Fruit fly (Drosophila melanogaster): Measurements from ENCODE around the gene CG42322.

The CG42322 gene

dm6 chr3R:20754991-20755390 is 15.1 kb downstream of the CG42322 start:
- peak in 1 of 2 experiments; percentile 54 for TF ChIP-seq Dfd (GFP tag; optimal IDR thresholded peaks at IDR 0.05)
- TF ChIP-seq CG9932 (GFP tag; IDR thresholded peaks at IDR 0.05), result 0 out of 2 replicates have a peak, but pooled peaks have one; percentile 13
- no peak for TF ChIP-seq bab2 (GFP tag; optimal IDR thresholded peaks at IDR 0.05)
- 0 out of 2 replicates have a peak, but pooled peaks have one; percentile 5 for TF ChIP-seq CG32772 (GFP tag; IDR thresholded peaks at IDR 0.05)

dm6 chr3R:20756429-20756828 is 16.5 kb downstream of the CG42322 start, which contains the start of gene Syp:
Syp (plus strand) TSS chr3R:20756729.
- TF ChIP-seq dmrt11E (tag; optimal IDR thresholded peaks at IDR 0.05) (no peak), CG10274 (GFP tag; optimal IDR thresholded peaks at IDR 0.05) (no peak), CG8359 (GFP tag; optimal IDR thresholded peaks at IDR 0.05; ENCODE audit: borderline replicate concordance) (no peak), CG16813 (GFP tag; IDR thresholded peaks at IDR 0.05; ENCODE audit: partially characterized antibody) (no peak), onecut (GFP tag; IDR thresholded peaks at IDR 0.05) (no peak), exex (tag; optimal IDR thresholded peaks at IDR 0.05) (no peak), HLH54F (GFP tag; optimal IDR thresholded peaks at IDR 0.05) (no peak), CG1792 (GFP tag; optimal IDR thresholded peaks at IDR 0.05) (no peak), Med (GFP tag) (no peak), insv (GFP tag; optimal IDR thresholded peaks at IDR 0.05) (no peak), ash1 (GFP tag; optimal IDR thresholded peaks at IDR 0.05) (no peak), CG16815 (GFP tag; optimal IDR thresholded peaks at IDR 0.05) (no peak), CG17802 (tag; optimal IDR thresholded peaks at IDR 0.05) (no peak), CG4707 (GFP tag; optimal IDR thresholded peaks at IDR 0.05) (no peak), gt (GFP tag; IDR thresholded peaks at IDR 0.05) (no peak), CG2202 (tag; optimal IDR thresholded peaks at IDR 0.05) (no peak), CG10366 (GFP tag; IDR thresholded peaks at IDR 0.05) (no peak)

dm6 chr3R:20762175-20762795 is 22.4 kb downstream of the CG42322 start, which contains the start of gene CG31195:
CG31195 (minus strand) TSS chr3R:20762369.
- TF ChIP-seq chinmo (GFP tag; IDR thresholded peaks at IDR 0.05; ENCODE audit: partially characterized antibody) (peak; percentile 63; the same call in 1 of the 4 replicates), CG8924 (tag; optimal IDR thresholded peaks at IDR 0.05) (peak; percentile 47), Blimp-1 (GFP tag; optimal IDR thresholded peaks at IDR 0.05) (no peak), Dll (GFP tag; IDR thresholded peaks at IDR 0.05; ENCODE audit: partially characterized antibody) (peak; percentile 87; the same call in 3 of the 4 replicates), CG34224 (GFP tag; IDR thresholded peaks at IDR 0.05; ENCODE audit: partially characterized antibody) (peak; percentile 77), ato (GFP tag; IDR thresholded peaks at IDR 0.05; ENCODE audit: partially characterized antibody) (peak; percentile 52; the same call in 1 of the 2 replicates), hbn (GFP tag; IDR thresholded peaks at IDR 0.05; ENCODE audit: partially characterized antibody) (peak; percentile 78), HmgD (GFP tag; optimal IDR thresholded peaks at IDR 0.05) (no peak), Nf-YC (tag; optimal IDR thresholded peaks at IDR 0.05) (no peak), abd-A (tag; optimal IDR thresholded peaks at IDR 0.05) (no peak), HLH4C (GFP tag; IDR thresholded peaks at IDR 0.05; ENCODE audit: partially characterized antibody) (peak; percentile 75), inv (GFP tag; IDR thresholded peaks at IDR 0.05; ENCODE audit: partially characterized antibody) (peak; percentile 64), CG4820 (GFP tag; optimal IDR thresholded peaks at IDR 0.05) (peak; percentile 12), CG13296 (GFP tag; optimal IDR thresholded peaks at IDR 0.05) (no peak), CG11398 (GFP tag; optimal IDR thresholded peaks at IDR 0.05) (no peak), nau (GFP tag; optimal IDR thresholded peaks at IDR 0.05) (no peak), CG14860 (GFP tag; IDR thresholded peaks at IDR 0.05; ENCODE audit: partially characterized antibody) (peak; percentile 69), CG17361 (GFP tag; IDR thresholded peaks at IDR 0.05) (peak; percentile 17; the same call in 1 of the 3 replicates), CG3847 (GFP tag; IDR thresholded peaks at IDR 0.05) (no peak), YL-1 (GFP tag; optimal IDR thresholded peaks at IDR 0.05) (peak; percentile 53), CG17568 (GFP tag; optimal IDR thresholded peaks at IDR 0.05) (no peak), slp2 (GFP tag; optimal IDR thresholded peaks at IDR 0.05) (no peak), Sry-β (GFP tag; optimal IDR thresholded peaks at IDR 0.05) (peak; percentile 47), Abd-B (GFP tag; optimal IDR thresholded peaks at IDR 0.05) (peak; percentile 32), H2.0 (GFP tag; IDR thresholded peaks at IDR 0.05) (no peak)

Measured in whole organism, embryonic.